Worm (Caenorhabditis elegans) whole organism, young adult: ENCODE results near the gene rsu-1.
A peak's percentile ranks its signal among the peaks of the same experiment; 100 is the strongest.

Source experiments
- B0035.1 ChIP-seq: sonication (generic microtip); optimal IDR thresholded peaks from 2 replicates; lab custom pipeline; 2016; ENCODE audit warnings: missing genetic modification characterization, mild to moderate bottlenecking, missing compliant biosample characterization, missing genotype, missing genetic modification reagents
- B0336.3 ChIP-seq: fragments of 200-800 bp; sonication (Bioruptor generic); IDR thresholded peaks from 2 replicates; pipeline ENCODE4 v1.3.6; 2022; ENCODE audit warnings: missing genetic modification characterization, missing compliant biosample characterization
- C06A6.2 ChIP-seq: fragments of 200-800 bp; sonication (Bioruptor generic); conservative IDR thresholded peaks from 2 replicates; pipeline ENCODE4 v1.3.6; 2022; ENCODE audit warnings: missing genetic modification characterization, missing compliant biosample characterization
- F10E7.11 ChIP-seq: sonication (generic microtip); optimal IDR thresholded peaks from 2 replicates; lab custom pipeline; 2017; ENCODE audit warnings: mild to moderate bottlenecking, missing genetic modification characterization, moderate library complexity, missing compliant biosample characterization
- F22D6.2 ChIP-seq: sonication (generic microtip); optimal IDR thresholded peaks from 2 replicates; lab custom pipeline; 2016; ENCODE audit warnings: mild to moderate bottlenecking, missing genetic modification characterization, missing compliant biosample characterization
- F33H1.4 ChIP-seq: fragments of 200-800 bp; sonication (Bioruptor generic); IDR thresholded peaks from 2 replicates; pipeline ENCODE4 v1.3.6; 2022; ENCODE audit warnings: missing genetic modification reagents, missing genetic modification characterization, missing compliant biosample characterization
- F39B2.1 ChIP-seq: fragments of 200-800 bp; sonication (Bioruptor generic); IDR thresholded peaks from 2 replicates; pipeline ENCODE4 v1.3.6; 2022; ENCODE audit warnings: missing genetic modification reagents, missing genetic modification characterization, missing compliant biosample characterization
- F49E8.2 ChIP-seq: sonication (generic microtip); optimal IDR thresholded peaks from 3 replicates; lab custom pipeline; 2017; ENCODE audit warnings: missing genetic modification characterization, mild to moderate bottlenecking, missing compliant biosample characterization, antibody characterized with exemption, moderate library complexity; ENCODE audit not compliant: insufficient read depth
- T07F8.4 ChIP-seq: sonication (generic microtip); optimal IDR thresholded peaks from 2 replicates; lab custom pipeline; 2016; ENCODE audit warnings: mild to moderate bottlenecking, missing genetic modification characterization, moderate library complexity, missing compliant biosample characterization
- T26A5.8 ChIP-seq: sonication (generic microtip); optimal IDR thresholded peaks from 2 replicates; lab custom pipeline; 2016; ENCODE audit warnings: missing genetic modification characterization, missing compliant biosample characterization
- Y79H2A.3 ChIP-seq: fragments of 200-800 bp; sonication (Bioruptor generic); conservative IDR thresholded peaks from 2 replicates; pipeline ENCODE4 v1.3.6; 2022; ENCODE audit warnings: missing genetic modification reagents, missing genetic modification characterization, missing compliant biosample characterization
- Y95B8A.8 ChIP-seq: fragments of 200-800 bp; sonication (Bioruptor generic); IDR thresholded peaks from 2 replicates; pipeline ENCODE4 v1.3.6; 2022; ENCODE audit warnings: missing genetic modification reagents, missing genetic modification characterization, missing compliant biosample characterization
- akir-1 ChIP-seq: fragments of 200-800 bp; sonication (Bioruptor generic); optimal IDR thresholded peaks from 2 replicates; lab custom pipeline; 2018; ENCODE audit warnings: mild to moderate bottlenecking, missing genetic modification characterization, moderate library complexity, missing compliant biosample characterization
- ama-1 ChIP-seq, 3 experiments: fragments of 150-350 bp in 1 of 3; sonication (generic microtip) in 2 of 3; optimal IDR thresholded peaks; 2 replicates each; lab custom pipeline; 2014 to 2018; ENCODE audit warnings: missing biosample characterization in 2 of 3, missing genetic modification characterization in 2 of 3, missing genetic modification reagents in 2 of 3
- aptf-2 ChIP-seq: fragments of 200-800 bp; sonication (Bioruptor generic); conservative IDR thresholded peaks from 2 replicates; pipeline ENCODE4 v1.3.6; 2022; ENCODE audit warnings: missing genetic modification reagents, missing genetic modification characterization, missing compliant biosample characterization
- aptf-3 ChIP-seq: fragments of 200-800 bp; sonication (Bioruptor generic); IDR thresholded peaks from 2 replicates; pipeline ENCODE4 v1.3.6; 2022; ENCODE audit warnings: missing genetic modification characterization, missing compliant biosample characterization
- cebp-1 ChIP-seq, 2 experiments: fragments of 200-800 bp in 1 of 2; sonication (Bioruptor generic) in 1 of 2; sonication (generic microtip) in 1 of 2; IDR thresholded peaks in 1 of 2; optimal IDR thresholded peaks in 1 of 2; 2 replicates each; pipeline versions ENCODE4 v1.3.6 to Lab custom; 2017 to 2022; ENCODE audit warnings: missing compliant biosample characterization in 2 of 2, missing genetic modification characterization in 2 of 2, mild to moderate bottlenecking in 1 of 2, missing genetic modification reagents in 1 of 2, moderate library complexity in 1 of 2
- ceh-100 ChIP-seq: fragments of 200-800 bp; sonication (Bioruptor generic); IDR thresholded peaks from 2 replicates; pipeline ENCODE4 v1.3.6; 2022; ENCODE audit warnings: missing genetic modification reagents, missing genetic modification characterization, missing compliant biosample characterization
- dpl-1 ChIP-seq: fragments of 150-350 bp; optimal IDR thresholded peaks from 2 replicates; lab custom pipeline; 2014; ENCODE audit warnings: missing biosample characterization, missing genetic modification reagents, missing genetic modification characterization
- egl-18 ChIP-seq: fragments of 200-800 bp; sonication (Bioruptor generic); IDR thresholded peaks from 2 replicates; pipeline ENCODE4 v1.3.6; 2022; ENCODE audit warnings: missing genetic modification reagents, missing genetic modification characterization, missing compliant biosample characterization
- egl-44 ChIP-seq: fragments of 200-800 bp; sonication (Bioruptor generic); IDR thresholded peaks from 2 replicates; pipeline ENCODE4 v1.3.6; 2022; ENCODE audit warnings: missing genetic modification reagents, missing genetic modification characterization, missing compliant biosample characterization
- ekl-4 ChIP-seq: fragments of 200-800 bp; sonication (Bioruptor generic); IDR thresholded peaks from 2 replicates; pipeline ENCODE4 v1.3.6; 2022; ENCODE audit warnings: missing genetic modification reagents, missing genetic modification characterization, missing compliant biosample characterization
- ets-4 ChIP-seq: fragments of 200-800 bp; sonication (Bioruptor generic); optimal IDR thresholded peaks from 2 replicates; lab custom pipeline; 2018; ENCODE audit warnings: mild to moderate bottlenecking, missing genetic modification characterization, missing compliant biosample characterization
- fkh-3 ChIP-seq: sonication (generic microtip); optimal IDR thresholded peaks from 2 replicates; lab custom pipeline; 2016; ENCODE audit warnings: mild to moderate bottlenecking, missing genetic modification characterization, missing compliant biosample characterization
- hlh-12 ChIP-seq: sonication (generic microtip); optimal IDR thresholded peaks from 2 replicates; lab custom pipeline; 2016; ENCODE audit warnings: missing genetic modification characterization, missing compliant biosample characterization
- hmg-20 ChIP-seq: fragments of 200-800 bp; sonication (Bioruptor generic); IDR thresholded peaks from 2 replicates; pipeline ENCODE4 v1.3.6; 2022; ENCODE audit warnings: missing genetic modification reagents, missing genetic modification characterization, missing compliant biosample characterization
- lag-1 ChIP-seq: fragments of 200-800 bp; sonication (Bioruptor generic); IDR thresholded peaks from 2 replicates; pipeline ENCODE4 v1.3.6; 2022; ENCODE audit warnings: missing genetic modification reagents, missing genetic modification characterization, missing compliant biosample characterization
- lin-54 ChIP-seq: fragments of 200-800 bp; sonication (Bioruptor generic); optimal IDR thresholded peaks from 2 replicates; lab custom pipeline; 2018; ENCODE audit warnings: mild to moderate bottlenecking, missing genetic modification characterization, missing compliant biosample characterization
- madf-3 ChIP-seq: fragments of 200-800 bp; sonication (Bioruptor generic); IDR thresholded peaks from 2 replicates; pipeline ENCODE4 v1.3.6; 2022; ENCODE audit warnings: missing genetic modification reagents, missing genetic modification characterization, missing compliant biosample characterization
- madf-8 ChIP-seq: fragments of 200-800 bp; sonication (Bioruptor generic); conservative IDR thresholded peaks from 2 replicates; pipeline ENCODE4 v1.3.6; 2022; ENCODE audit warnings: missing genetic modification reagents, missing genetic modification characterization, missing compliant biosample characterization
- nfya-1 ChIP-seq: sonication (generic microtip); optimal IDR thresholded peaks from 2 replicates; lab custom pipeline; 2017; ENCODE audit warnings: antibody characterized with exemption, missing compliant biosample characterization, missing genetic modification characterization, borderline replicate concordance; ENCODE audit not compliant: insufficient read depth
- nhr-27 ChIP-seq: fragments of 200-800 bp; sonication (Bioruptor generic); optimal IDR thresholded peaks from 2 replicates; lab custom pipeline; 2018; ENCODE audit warnings: mild to moderate bottlenecking, missing genetic modification characterization, moderate library complexity, missing compliant biosample characterization
- pbrm-1 ChIP-seq: fragments of 200-800 bp; sonication (Bioruptor generic); IDR thresholded peaks from 2 replicates; pipeline ENCODE4 v1.3.6; 2022; ENCODE audit warnings: missing genetic modification reagents, missing genetic modification characterization, missing compliant biosample characterization
- pha-4 ChIP-seq: fragments of 150-350 bp; sonication (generic microtip); optimal IDR thresholded peaks from 2 replicates; lab custom pipeline; 2014; ENCODE audit warnings: missing biosample characterization, missing genetic modification reagents, missing genetic modification characterization
- repo-1 ChIP-seq: sonication (generic microtip); optimal IDR thresholded peaks from 2 replicates; lab custom pipeline; 2017; ENCODE audit warnings: mild to moderate bottlenecking, missing genetic modification characterization, missing compliant biosample characterization
- sdz-38 ChIP-seq: sonication (generic microtip); optimal IDR thresholded peaks from 2 replicates; lab custom pipeline; 2016; ENCODE audit warnings: missing genotype, missing genetic modification characterization, missing compliant biosample characterization
- snpc-3.4 ChIP-seq: sonication (generic microtip); optimal IDR thresholded peaks from 2 replicates; lab custom pipeline; 2017; ENCODE audit warnings: missing genetic modification characterization, mild to moderate bottlenecking, missing compliant biosample characterization, antibody characterized with exemption, moderate library complexity, missing genotype, missing genetic modification reagents
- snpc-4 ChIP-seq, 5 experiments: fragments of 150-350 bp in 1 of 5; sonication (generic microtip) in 4 of 5; optimal IDR thresholded peaks; 2 replicates each; lab custom pipeline; 2014 to 2018; ENCODE audit warnings: missing genetic modification characterization in 5 of 5, missing biosample characterization in 3 of 5, antibody characterized with exemption in 2 of 5, mild to moderate bottlenecking in 2 of 5, missing compliant biosample characterization in 2 of 5, missing genotype in 2 of 5, moderate library complexity in 2 of 5, missing genetic modification reagents in 1 of 5
- tlf-1 ChIP-seq: fragments of 200-800 bp; sonication (Bioruptor generic); optimal IDR thresholded peaks from 2 replicates; lab custom pipeline; 2018; ENCODE audit warnings: mild to moderate bottlenecking, missing genetic modification characterization, missing compliant biosample characterization
- zfh-2 ChIP-seq: fragments of 200-800 bp; sonication (Bioruptor generic); conservative IDR thresholded peaks from 2 replicates; pipeline ENCODE4 v1.3.6; 2022; ENCODE audit warnings: missing genetic modification reagents, missing genetic modification characterization, missing compliant biosample characterization
- ztf-3 ChIP-seq: fragments of 200-800 bp; sonication (Bioruptor generic); optimal IDR thresholded peaks from 2 replicates; lab custom pipeline; 2018; ENCODE audit warnings: mild to moderate bottlenecking, missing genetic modification characterization, missing compliant biosample characterization
- ztf-6 ChIP-seq: fragments of 200-800 bp; sonication (Bioruptor generic); IDR thresholded peaks from 2 replicates; pipeline ENCODE4 v1.3.6; 2022; ENCODE audit warnings: missing genetic modification reagents, missing genetic modification characterization, missing compliant biosample characterization

The rsu-1 gene

DNA sequence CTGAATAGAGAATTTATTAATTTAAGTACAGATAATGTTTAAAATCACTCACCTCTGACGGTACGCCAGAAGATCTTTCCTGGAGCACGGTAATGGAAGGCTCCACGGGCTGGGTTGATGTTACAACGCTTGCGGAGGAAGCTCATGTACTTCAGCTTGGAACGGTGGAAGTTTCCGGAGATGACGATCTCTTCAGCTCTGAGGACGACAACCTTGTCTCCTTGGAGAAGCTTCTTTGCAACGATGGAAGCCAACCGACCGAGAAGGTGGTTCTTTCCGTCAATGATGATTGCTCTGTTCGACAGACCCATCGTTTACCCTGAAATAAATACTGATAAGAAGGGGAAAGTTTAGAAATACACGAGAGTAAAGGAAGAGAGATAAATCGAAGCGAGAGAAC, 31.5 kb downstream of the rsu-1 start, which contains the start of gene rpl-16 (continued):
- no peak for TF ChIP-seq pha-4 (tag; lab: Kevin White, UChicago)
- no peak for TF ChIP-seq F10E7.11 (tag; lab: Kevin White, UChicago)
- TF ChIP-seq Y79H2A.3 (GFP tag; lab: Robert Waterston, UW): no peak
- TF ChIP-seq B0336.3 (GFP tag; lab: Robert Waterston, UW): no peak; the same call in 1 of the 2 replicates
- TF ChIP-seq cebp-1 (GFP tag; IDR thresholded peaks at IDR 0.05; lab: Robert Waterston, UW): no peak
- TF ChIP-seq cebp-1 (tag; optimal IDR thresholded peaks at IDR 0.05; lab: Kevin White, UChicago): peak; percentile 22
- no peak for TF ChIP-seq zfh-2
- peak; percentile 34; the same call in 1 of the 2 replicates for TF ChIP-seq F39B2.1
- no peak for TF ChIP-seq F22D6.2
- peak; percentile 36 for TF ChIP-seq repo-1 (tag; lab: Kevin White, UChicago)
- no peak for TF ChIP-seq B0035.1 (tag; lab: Kevin White, UChicago)
- TF ChIP-seq aptf-3 (GFP tag; lab: Robert Waterston, UW): peak; percentile 60; the same call in 1 of the 2 replicates
- no peak for TF ChIP-seq sdz-38 (tag; lab: Kevin White, UChicago)
- peak; percentile 73 for TF ChIP-seq ekl-4 (GFP tag; lab: Robert Waterston, UW)
- TF ChIP-seq C06A6.2 (GFP tag; lab: Robert Waterston, UW): no peak
- TF ChIP-seq snpc-4 (GFP tag; optimal IDR thresholded peaks at IDR 0.05; lab: Kevin White, UChicago): no peak
- TF ChIP-seq snpc-4 (tag; optimal IDR thresholded peaks at IDR 0.05; lab: Kevin White, UChicago): no peak
- no peak for TF ChIP-seq ama-1 (optimal IDR thresholded peaks at IDR 0.05; lab: Kevin White, UChicago)
- peak in 1 of 2 experiments; percentile 67 for TF ChIP-seq ama-1 (GFP tag; optimal IDR thresholded peaks at IDR 0.05; lab: Kevin White, UChicago)
- TF ChIP-seq ets-4 (GFP tag; lab: Kevin White, UChicago): no peak
- TF ChIP-seq pbrm-1: peak; percentile 31
- TF ChIP-seq snpc-3.4 (tag; lab: Kevin White, UChicago): peak; percentile 4
- peak; percentile 62; the same call in 1 of the 2 replicates for TF ChIP-seq egl-18 (GFP tag; lab: Robert Waterston, UW)
- TF ChIP-seq nfya-1 (tag; lab: Kevin White, UChicago): no peak
- TF ChIP-seq T26A5.8 (tag; lab: Kevin White, UChicago): no peak
- TF ChIP-seq, all 124 proteins: peak for 21

DNA sequence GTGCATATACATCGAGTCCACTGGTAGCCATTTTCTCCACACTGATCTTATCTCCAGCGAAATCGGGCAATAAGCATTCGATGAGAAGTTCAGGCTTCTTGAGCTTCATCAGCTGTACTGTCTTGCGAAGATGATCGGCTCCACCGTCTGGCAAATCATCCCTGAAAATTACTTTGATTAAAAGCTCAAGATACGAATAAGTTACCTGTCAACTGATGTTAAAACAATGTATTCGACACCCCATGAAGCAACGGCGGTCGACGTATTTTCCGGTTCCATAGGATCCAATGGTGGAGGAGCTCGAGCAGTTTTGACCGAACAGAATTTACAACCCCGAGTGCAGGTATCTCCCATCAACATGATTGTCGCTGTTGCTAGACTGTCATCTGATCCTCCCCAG, 32.4 kb downstream of the rsu-1 start:
- TF ChIP-seq egl-44 (GFP tag; lab: Robert Waterston, UW): peak; percentile 32; the same call in 1 of the 2 replicates
- TF ChIP-seq F10E7.11 (tag; lab: Kevin White, UChicago): no peak

DNA sequence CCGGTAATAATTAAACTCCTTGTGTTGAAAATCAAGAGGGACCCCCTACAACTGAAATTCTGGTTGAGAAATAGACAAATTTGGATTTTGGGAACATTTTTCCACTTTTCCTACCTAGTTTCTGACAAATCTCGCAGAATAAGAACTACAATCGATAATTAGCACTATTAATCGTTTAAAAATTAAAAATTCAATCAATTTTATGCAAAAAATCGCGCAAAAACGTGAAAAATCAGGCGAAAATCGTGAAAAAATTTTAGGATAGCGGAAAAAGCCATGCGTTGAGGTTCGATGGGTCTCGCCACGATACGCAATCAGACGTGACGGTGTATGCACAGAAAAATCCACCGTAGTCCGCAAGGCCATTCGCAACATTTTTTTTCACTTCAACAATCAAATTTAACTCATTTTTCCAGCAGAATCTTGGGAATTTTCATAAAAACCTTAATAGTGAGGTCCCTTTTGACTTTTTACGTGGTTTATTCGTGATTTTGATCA, 33.3 kb downstream of the rsu-1 start, which contains the start of gene lias-1:
TSS of gene lias-1 (minus strand) at position 51 of the 498 bp plus-strand sequence.
- TF ChIP-seq ceh-100 (GFP tag; lab: Robert Waterston, UW) (peak; percentile 72), tlf-1 (GFP tag; lab: Kevin White, UChicago) (peak; percentile 33), dpl-1 (GFP tag; lab: Kevin White, UChicago) (peak; percentile 58), hlh-12 (tag; lab: Kevin White, UChicago) (no peak), fkh-3 (tag; lab: Kevin White, UChicago) (no peak), ztf-6 (GFP tag; lab: Robert Waterston, UW) (no peak), madf-3 (GFP tag; lab: Robert Waterston, UW) (0 out of 2 replicates have a peak, but pooled peaks have one; percentile 57), nfya-1 (tag; lab: Kevin White, UChicago) (no peak), F33H1.4 (GFP tag; lab: Robert Waterston, UW) (peak; percentile 97), snpc-3.4 (tag; lab: Kevin White, UChicago) (no peak), T07F8.4 (tag; lab: Kevin White, UChicago) (no peak), snpc-4 (GFP tag; optimal IDR thresholded peaks at IDR 0.05; lab: Kevin White, UChicago) (no peak), snpc-4 (tag; optimal IDR thresholded peaks at IDR 0.05; lab: Kevin White, UChicago) (peak in 3 of 4 experiments; percentile 28 to 45 (median 31)), lag-1 (GFP tag; lab: Robert Waterston, UW) (no peak), lin-54 (GFP tag; lab: Kevin White, UChicago) (peak; percentile 69), Y95B8A.8 (GFP tag; lab: Robert Waterston, UW) (no peak; the same call in 1 of the 2 replicates), egl-44 (GFP tag; lab: Robert Waterston, UW) (no peak), nhr-27 (tag; lab: Kevin White, UChicago) (no peak), akir-1 (GFP tag; lab: Kevin White, UChicago) (no peak), F49E8.2 (tag; lab: Kevin White, UChicago) (peak; percentile 72), madf-8 (GFP tag; lab: Robert Waterston, UW) (peak; percentile 39), ztf-3 (GFP tag; lab: Kevin White, UChicago) (no peak), hmg-20 (GFP tag; lab: Robert Waterston, UW) (no peak), aptf-2 (GFP tag; lab: Robert Waterston, UW) (no peak)
